Fruit fly (Drosophila melanogaster) whole organism, adult: Measurements from ENCODE around the gene Spt20.

Experiments
- CG11617 ChIP-seq: fragments of 200-800 bp; sonication (Bioruptor generic); optimal IDR thresholded peaks from 2 replicates; lab custom pipeline; 2017; ENCODE audit warnings: mild to moderate bottlenecking, missing biosample characterization, missing genetic modification reagents, missing genetic modification characterization
- CG12768 ChIP-seq: fragments of 200-800 bp; sonication (Bioruptor generic); optimal IDR thresholded peaks from 2 replicates; lab custom pipeline; 2017; ENCODE audit warnings: missing biosample characterization, missing genetic modification characterization, mild to moderate bottlenecking, moderate library complexity, missing genetic modification reagents
- CG14711 ChIP-seq: fragments of 200-800 bp; sonication (Bioruptor generic); optimal IDR thresholded peaks from 2 replicates; lab custom pipeline; 2018; ENCODE audit warnings: missing biosample characterization, mild to moderate bottlenecking, missing genetic modification characterization, moderate library complexity
- CG1620 ChIP-seq: fragments of 200-800 bp; sonication (Bioruptor generic); optimal IDR thresholded peaks from 2 replicates; lab custom pipeline; 2016; ENCODE audit warnings: missing biosample characterization, missing genetic modification characterization
- CG33017 ChIP-seq: fragments of 200-800 bp; sonication (Bioruptor generic); optimal IDR thresholded peaks from 2 replicates; lab custom pipeline; 2018; ENCODE audit warnings: missing biosample characterization, mild to moderate bottlenecking, missing genetic modification characterization, moderate library complexity
- CG5204 ChIP-seq: fragments of 200-800 bp; sonication (Bioruptor generic); optimal IDR thresholded peaks from 2 replicates; lab custom pipeline; 2016; ENCODE audit warnings: missing biosample characterization, missing genetic modification characterization
- CG7045 ChIP-seq: fragments of 200-800 bp; sonication (Bioruptor generic); optimal IDR thresholded peaks from 2 replicates; lab custom pipeline; 2017; ENCODE audit warnings: missing biosample characterization, mild to moderate bottlenecking, missing genetic modification characterization
- CG7101 ChIP-seq: fragments of 200-800 bp; sonication (Bioruptor generic); optimal IDR thresholded peaks from 2 replicates; lab custom pipeline; 2018; ENCODE audit warnings: missing biosample characterization, mild to moderate bottlenecking, missing genetic modification characterization, moderate library complexity
- Clk ChIP-seq: fragments of 200-800 bp; sonication (Bioruptor generic); optimal IDR thresholded peaks from 2 replicates; lab custom pipeline; 2017; ENCODE audit warnings: missing biosample characterization, missing genetic modification characterization
- Crg-1 ChIP-seq: fragments of 200-800 bp; sonication (Bioruptor generic); optimal IDR thresholded peaks from 2 replicates; lab custom pipeline; 2016; ENCODE audit warnings: missing biosample characterization, missing genetic modification characterization
- Hr96 ChIP-seq: fragments of 200-800 bp; sonication (Bioruptor generic); optimal IDR thresholded peaks from 2 replicates; lab custom pipeline; 2016; ENCODE audit warnings: missing biosample characterization, missing genetic modification characterization
- Mnt ChIP-seq: fragments of 200-800 bp; sonication (Bioruptor generic); optimal IDR thresholded peaks from 2 replicates; lab custom pipeline; 2016; ENCODE audit warnings: missing biosample characterization, mild to moderate bottlenecking, missing genetic modification characterization
- bab1 ChIP-seq: fragments of 200-800 bp; sonication (Bioruptor generic); optimal IDR thresholded peaks from 3 replicates; lab custom pipeline; 2019; ENCODE audit warnings: missing biosample characterization, mild to moderate bottlenecking, missing genetic modification characterization, moderate library complexity
- cic ChIP-seq: fragments of 200-800 bp; sonication (Bioruptor generic); optimal IDR thresholded peaks from 2 replicates; lab custom pipeline; 2017; ENCODE audit warnings: missing biosample characterization, mild to moderate bottlenecking, missing genetic modification characterization, moderate library complexity
- cnc ChIP-seq, 2 experiments: fragments of >200 bp; optimal IDR thresholded peaks; 2 replicates each; lab custom pipeline; 2017
- kay ChIP-seq: fragments of 200-800 bp; sonication (Bioruptor generic); peaks from one replicate; lab custom pipeline; 2016; ENCODE audit warnings: missing biosample characterization, missing genetic modification characterization, borderline replicate concordance
- ovo ChIP-seq: fragments of 200-800 bp; sonication (Bioruptor generic); optimal IDR thresholded peaks from 2 replicates; lab custom pipeline; 2016; ENCODE audit warnings: missing biosample characterization, missing genetic modification characterization
- pad ChIP-seq: fragments of 200-800 bp; sonication (Bioruptor generic); optimal IDR thresholded peaks from 3 replicates; lab custom pipeline; 2017; ENCODE audit warnings: missing biosample characterization, missing genetic modification characterization, mild to moderate bottlenecking, moderate library complexity, missing genetic modification reagents
- tj ChIP-seq: fragments of 200-800 bp; sonication (Bioruptor generic); optimal IDR thresholded peaks from 3 replicates; lab custom pipeline; 2017; ENCODE audit warnings: missing biosample characterization, mild to moderate bottlenecking, missing genetic modification characterization, moderate library complexity
- toe ChIP-seq: fragments of 200-800 bp; sonication (Bioruptor generic); optimal IDR thresholded peaks from 2 replicates; lab custom pipeline; 2016; ENCODE audit warnings: missing biosample characterization, missing genetic modification characterization

The Spt20 gene

DNA sequence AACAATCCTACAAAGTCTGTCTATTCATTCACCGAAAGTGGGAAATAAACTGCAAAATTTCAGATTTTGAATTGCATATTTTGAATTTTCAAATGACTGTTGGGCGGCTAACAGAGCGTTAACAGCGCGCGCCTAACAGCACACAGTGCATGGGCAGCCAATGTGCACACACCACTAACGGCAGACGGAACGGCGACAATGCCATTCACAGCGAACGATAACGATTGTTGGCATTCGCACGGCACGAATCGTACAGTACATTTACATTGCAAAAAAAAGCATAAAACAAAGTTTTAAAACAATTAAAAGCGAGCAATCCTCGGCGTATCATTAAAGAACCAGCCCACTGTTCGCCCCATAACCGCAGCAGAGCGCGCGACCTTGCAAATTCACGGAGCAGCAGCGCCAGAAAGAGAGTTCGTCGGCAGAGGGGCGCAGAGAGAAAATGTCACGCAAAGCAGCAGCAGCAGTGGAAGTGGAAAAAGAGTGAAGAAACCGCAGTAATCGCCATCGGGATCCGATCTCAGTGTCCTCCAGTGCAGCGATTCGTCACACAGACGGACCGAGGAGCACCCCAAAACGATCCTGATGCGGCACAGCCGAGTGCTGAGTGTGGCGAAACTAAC is at the start of gene Spt20:
TSS of gene Spt20 (plus strand) at position 224 of the 626 bp plus-strand sequence.
- TF ChIP-seq bab1 (GFP tag; lab: Kevin White, UChicago) (peak; percentile 54), CG14711 (tag; lab: Kevin White, UChicago) (no peak)

DNA sequence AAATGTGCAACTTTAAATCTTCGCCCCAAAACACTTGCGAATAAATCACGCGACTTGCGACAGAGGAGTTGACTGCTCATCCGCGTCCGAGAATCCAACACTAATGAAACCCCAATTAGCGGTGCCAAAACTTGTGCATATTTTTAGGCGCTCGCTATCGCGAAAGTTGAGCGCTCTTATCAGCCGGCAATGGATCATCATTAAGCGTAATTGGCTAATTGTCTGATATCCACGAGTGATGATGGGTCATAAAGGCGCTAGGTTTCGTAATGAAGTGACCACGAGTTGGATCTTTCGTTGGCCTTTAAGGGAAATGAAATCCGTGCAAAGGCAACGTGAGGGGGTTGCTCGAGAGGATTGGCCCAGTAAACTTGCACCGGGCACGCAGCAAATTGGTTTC is 47.8 kb upstream of the Spt20 start:
- no peak for TF ChIP-seq cnc (optimal IDR thresholded peaks at IDR 0.05; lab: Kevin White, UChicago)
- no peak for TF ChIP-seq toe
- no peak for TF ChIP-seq CG1620 (GFP tag; lab: Kevin White, UChicago)
- no peak for TF ChIP-seq Mnt (GFP tag; lab: Kevin White, UChicago)
- no peak for TF ChIP-seq bab1 (GFP tag; lab: Kevin White, UChicago)
- peak; percentile 0 for TF ChIP-seq CG33017 (tag; lab: Kevin White, UChicago)
- TF ChIP-seq CG7045 (GFP tag; lab: Kevin White, UChicago) = peak; percentile 5

DNA sequence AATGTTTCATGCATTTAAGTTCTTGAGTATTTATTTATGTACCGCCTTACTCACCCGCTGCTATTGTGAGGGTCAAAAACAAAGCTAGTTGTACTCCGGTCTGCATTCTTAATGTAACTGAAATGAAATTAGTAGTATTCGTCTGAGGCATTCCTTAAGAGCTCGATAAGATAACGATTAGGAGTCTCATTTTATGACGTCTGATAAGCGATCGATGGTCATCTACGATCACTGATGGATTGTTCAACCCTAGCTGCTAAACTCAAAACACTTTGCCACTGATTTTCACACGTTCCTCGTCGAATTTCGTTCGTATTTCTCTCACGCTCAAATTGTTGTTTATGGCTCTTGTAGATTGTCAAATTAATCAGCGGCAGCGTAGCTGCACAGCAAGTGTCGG is 45.4 kb upstream of the Spt20 start, which contains the start of gene CG10116:
TSS of gene CG10116 (minus strand) at position 106 of the 400 bp plus-strand sequence.
- TF ChIP-seq cic (peak; percentile 90), CG33017 (tag; lab: Kevin White, UChicago) (no peak), Mnt (GFP tag; lab: Kevin White, UChicago) (no peak), Hr96 (GFP tag; lab: Kevin White, UChicago) (no peak)

DNA sequence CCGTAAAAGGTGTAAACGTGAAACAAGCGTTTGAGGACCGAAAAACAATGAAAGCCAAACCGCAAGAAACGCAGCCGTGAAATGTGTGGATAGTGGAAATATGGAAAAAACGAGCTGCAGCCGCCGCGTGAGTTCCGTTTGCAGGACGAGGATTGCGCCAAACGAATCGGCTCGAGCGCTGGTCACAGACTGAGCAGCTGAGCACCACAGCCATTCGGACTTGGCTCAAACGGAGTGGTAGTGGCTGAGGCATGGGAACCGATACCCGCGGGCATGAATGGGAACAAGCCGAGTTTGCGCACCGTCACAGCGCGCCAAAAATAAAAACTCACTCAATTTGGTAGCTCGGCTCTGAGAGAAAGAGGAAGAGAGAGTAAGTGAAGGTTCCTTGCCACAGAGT is 27.9 kb upstream of the Spt20 start, which contains the start of gene CG10089:
TSS of gene CG10089 (minus strand) at position 181 of the 400 bp plus-strand sequence.
- no peak for TF ChIP-seq CG5204
- no peak for TF ChIP-seq CG33017 (tag; lab: Kevin White, UChicago)
- no peak for TF ChIP-seq tj (GFP tag; lab: Kevin White, UChicago)
- TF ChIP-seq CG7045 (GFP tag; lab: Kevin White, UChicago) = no peak
- TF ChIP-seq CG11617 = no peak
- TF ChIP-seq Hr96 (GFP tag; lab: Kevin White, UChicago) = no peak
- no peak for TF ChIP-seq pad (GFP tag; lab: Kevin White, UChicago)
- no peak for TF ChIP-seq CG12768 (GFP tag; lab: Kevin White, UChicago)
- TF ChIP-seq toe = no peak
- no peak for TF ChIP-seq cnc (optimal IDR thresholded peaks at IDR 0.05; lab: Kevin White, UChicago)
- TF ChIP-seq Clk (GFP tag; lab: Kevin White, UChicago) = no peak
- TF ChIP-seq CG14711 (tag; lab: Kevin White, UChicago) = no peak
- TF ChIP-seq bab1 (GFP tag; lab: Kevin White, UChicago) = no peak
- TF ChIP-seq CG7101 (tag; lab: Kevin White, UChicago) = no peak
- no peak for TF ChIP-seq Mnt (GFP tag; lab: Kevin White, UChicago)
- no peak for TF ChIP-seq kay (GFP tag; lab: Kevin White, UChicago)
- no peak for TF ChIP-seq CG1620 (GFP tag; lab: Kevin White, UChicago)
- no peak for TF ChIP-seq ovo (GFP tag; lab: Kevin White, UChicago)

DNA sequence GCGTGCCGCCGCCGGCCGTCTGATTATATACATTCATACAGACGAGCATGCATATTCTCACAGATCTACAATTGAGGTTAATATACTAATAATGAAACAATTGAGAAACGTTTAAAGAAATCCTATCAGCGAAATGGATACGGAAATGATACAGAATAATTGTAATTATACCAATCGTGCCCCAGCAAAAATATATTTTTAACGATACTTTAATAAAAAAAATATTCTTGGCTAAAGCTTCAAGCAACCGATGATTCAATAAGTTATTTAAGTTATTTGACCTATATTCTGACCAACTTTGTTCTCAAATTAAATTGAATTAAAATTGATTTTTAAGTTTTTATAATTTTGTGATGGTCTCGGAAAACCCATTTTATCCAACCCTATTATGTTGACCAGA is 26.4 kb upstream of the Spt20 start:
- TF ChIP-seq kay (GFP tag; lab: Kevin White, UChicago) = no peak
- no peak for TF ChIP-seq CG12768 (GFP tag; lab: Kevin White, UChicago)
- no peak for TF ChIP-seq CG7045 (GFP tag; lab: Kevin White, UChicago)
- TF ChIP-seq ovo (GFP tag; lab: Kevin White, UChicago) = no peak
- no peak for TF ChIP-seq bab1 (GFP tag; lab: Kevin White, UChicago)
- TF ChIP-seq CG11617 = no peak
- no peak for TF ChIP-seq cnc (optimal IDR thresholded peaks at IDR 0.05; lab: Kevin White, UChicago)
- no peak for TF ChIP-seq Hr96 (GFP tag; lab: Kevin White, UChicago)
- no peak for TF ChIP-seq CG14711 (tag; lab: Kevin White, UChicago)
- no peak for TF ChIP-seq CG33017 (tag; lab: Kevin White, UChicago)
- TF ChIP-seq CG1620 (GFP tag; lab: Kevin White, UChicago) = no peak
- no peak for TF ChIP-seq tj (GFP tag; lab: Kevin White, UChicago)
- no peak for TF ChIP-seq CG5204
- no peak for TF ChIP-seq Crg-1 (GFP tag; lab: Kevin White, UChicago)
- TF ChIP-seq toe = no peak
- no peak for TF ChIP-seq Clk (GFP tag; lab: Kevin White, UChicago)
- TF ChIP-seq pad (GFP tag; lab: Kevin White, UChicago) = no peak

DNA sequence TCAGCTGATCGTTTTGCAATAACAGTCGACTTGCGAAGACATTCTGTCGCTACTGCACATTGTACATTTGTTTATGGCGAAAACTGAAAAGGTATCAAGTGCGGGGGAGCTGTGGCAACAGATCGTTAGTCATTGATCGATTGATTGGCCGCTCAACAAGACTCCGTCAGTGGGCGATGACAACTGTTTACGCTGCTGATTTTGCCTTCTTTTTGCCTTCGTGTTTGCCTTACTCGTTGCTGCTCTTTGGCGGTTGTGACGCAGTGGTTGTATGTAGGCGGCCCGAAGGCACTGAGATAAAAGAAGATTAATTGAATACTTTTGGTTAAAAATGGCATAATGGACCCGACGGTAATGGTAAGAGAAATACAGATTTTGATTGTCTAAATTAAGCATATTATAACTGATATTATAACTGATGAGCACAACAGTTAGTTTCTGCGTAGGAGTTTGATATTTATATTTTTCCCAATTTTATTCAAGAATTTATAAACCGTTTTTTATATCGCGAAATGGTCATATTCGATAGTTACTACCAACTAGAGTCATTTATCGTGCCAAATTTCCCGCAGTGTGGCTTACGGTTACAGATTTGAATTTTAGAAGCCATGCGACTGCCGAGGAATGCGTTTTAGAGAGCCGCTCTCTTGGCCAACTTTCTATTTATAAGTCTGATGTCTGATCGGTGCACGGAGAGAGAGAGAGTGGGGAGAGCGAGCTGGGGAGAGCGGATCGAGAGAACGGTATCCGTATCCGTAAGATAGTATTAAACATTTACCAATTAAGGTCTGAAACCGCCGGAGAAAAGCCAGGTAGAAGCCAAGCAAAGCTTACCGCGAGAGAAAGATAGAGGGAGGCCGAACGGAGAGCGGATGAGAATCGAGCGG is 25.7 kb upstream of the Spt20 start:
- TF ChIP-seq CG1620 (GFP tag; lab: Kevin White, UChicago) (peak; percentile 52), Crg-1 (GFP tag; lab: Kevin White, UChicago) (peak; percentile 10), CG7045 (GFP tag; lab: Kevin White, UChicago) (peak; percentile 93), tj (GFP tag; lab: Kevin White, UChicago) (peak; percentile 73), CG7101 (tag; lab: Kevin White, UChicago) (peak; percentile 83), Hr96 (GFP tag; lab: Kevin White, UChicago) (peak; percentile 32), CG12768 (GFP tag; lab: Kevin White, UChicago) (peak; percentile 79), cnc (optimal IDR thresholded peaks at IDR 0.05; lab: Kevin White, UChicago) (no peak), CG5204 (peak; percentile 81), CG14711 (tag; lab: Kevin White, UChicago) (peak; percentile 69), Mnt (GFP tag; lab: Kevin White, UChicago) (peak; percentile 50), cic (peak; percentile 26), pad (GFP tag; lab: Kevin White, UChicago) (peak; percentile 59), toe (peak; percentile 57), CG33017 (tag; lab: Kevin White, UChicago) (peak; percentile 76), CG11617 (peak; percentile 88), bab1 (GFP tag; lab: Kevin White, UChicago) (peak; percentile 69), kay (GFP tag; lab: Kevin White, UChicago) (peak; percentile 98), ovo (GFP tag; lab: Kevin White, UChicago) (no peak), Clk (GFP tag; lab: Kevin White, UChicago) (peak; percentile 75)
